Fruit fly (Drosophila melanogaster) whole organism, embryonic: ENCODE results near the gene CG5326.

ENCODE experiments used
- Aef1 ChIP-seq: fragments of 200-800 bp; sonication (Bioruptor generic); IDR thresholded peaks from 3 replicates; pipeline ENCODE4 v1.3.6; 2022; ENCODE audit warnings: missing biosample characterization, missing genetic modification characterization
- BEAF-32 ChIP-seq: fragments of 200-800 bp; sonication (Bioruptor generic); optimal IDR thresholded peaks from 3 replicates; lab custom pipeline; 2017; ENCODE audit warnings: missing biosample characterization, missing genetic modification characterization, mild to moderate bottlenecking, moderate library complexity, missing genetic modification reagents
- Blimp-1 ChIP-seq: fragments of 200-800 bp; sonication (Bioruptor generic); optimal IDR thresholded peaks from 3 replicates; lab custom pipeline; 2018; ENCODE audit warnings: missing biosample characterization, missing genetic modification characterization, mild to moderate bottlenecking, moderate library complexity, missing genetic modification reagents
- BtbVII ChIP-seq: fragments of 200-800 bp; sonication (Bioruptor generic); optimal IDR thresholded peaks from 3 replicates; lab custom pipeline; 2017; ENCODE audit warnings: missing biosample characterization, mild to moderate bottlenecking, missing genetic modification characterization
- CG10209 ChIP-seq: fragments of 200-800 bp; sonication (Bioruptor generic); optimal IDR thresholded peaks from 3 replicates; lab custom pipeline; 2017; ENCODE audit warnings: missing biosample characterization, mild to moderate bottlenecking, missing genetic modification characterization, missing genetic modification reagents
- CG11504 ChIP-seq: fragments of 200-800 bp; sonication (Bioruptor generic); optimal IDR thresholded peaks from 3 replicates; lab custom pipeline; 2019; ENCODE audit warnings: missing biosample characterization, mild to moderate bottlenecking, missing genetic modification characterization, moderate library complexity
- CG14050 ChIP-seq: fragments of 200-800 bp; sonication (Bioruptor generic); IDR thresholded peaks from 3 replicates; pipeline ENCODE4 v1.3.6; 2022; ENCODE audit warnings: missing biosample characterization, missing genetic modification characterization
- CG15696 ChIP-seq: fragments of 200-800 bp; sonication (Bioruptor generic); optimal IDR thresholded peaks from 2 replicates; lab custom pipeline; 2019; ENCODE audit warnings: missing biosample characterization, mild to moderate bottlenecking, missing genetic modification characterization, moderate library complexity
- CG17359 ChIP-seq: fragments of 200-800 bp; sonication (Bioruptor generic); optimal IDR thresholded peaks from 3 replicates; lab custom pipeline; 2018; ENCODE audit warnings: missing biosample characterization, mild to moderate bottlenecking, missing genetic modification characterization, moderate library complexity
- CG18476 ChIP-seq: fragments of 200-800 bp; sonication (Bioruptor generic); optimal IDR thresholded peaks from 2 replicates; lab custom pipeline; 2016; ENCODE audit warnings: missing biosample characterization, mild to moderate bottlenecking, missing genetic modification characterization
- CG18599 ChIP-seq: fragments of 200-800 bp; sonication (Bioruptor generic); optimal IDR thresholded peaks from 3 replicates; lab custom pipeline; 2017; ENCODE audit warnings: missing biosample characterization, missing genetic modification characterization, mild to moderate bottlenecking, moderate library complexity, missing genetic modification reagents
- CG2199 ChIP-seq: fragments of 200-800 bp; sonication (Bioruptor generic); IDR thresholded peaks from 3 replicates; pipeline ENCODE4 v1.3.6; 2022; ENCODE audit warnings: missing biosample characterization, missing genetic modification characterization
- CG31365 ChIP-seq: fragments of 200-800 bp; sonication (Bioruptor generic); optimal IDR thresholded peaks from 2 replicates; lab custom pipeline; 2018; ENCODE audit warnings: missing biosample characterization, mild to moderate bottlenecking, missing genetic modification characterization
- CG32532 ChIP-seq: fragments of 200-800 bp; sonication (Bioruptor generic); IDR thresholded peaks from 2 replicates; pipeline ENCODE4 v1.3.6; 2022; ENCODE audit warnings: missing biosample characterization, missing genetic modification characterization
- CG3726 ChIP-seq: fragments of 200-800 bp; sonication (Bioruptor generic); IDR thresholded peaks from 3 replicates; pipeline ENCODE4, ENCODE4 v1.3.6; 2022; ENCODE audit warnings: missing biosample characterization, missing genetic modification characterization
- CG3847 ChIP-seq: fragments of 200-800 bp; sonication (Bioruptor generic); IDR thresholded peaks from 2 replicates; pipeline ENCODE4 v1.3.6; 2022; ENCODE audit warnings: missing biosample characterization, missing genetic modification characterization
- CG6689 ChIP-seq: fragments of 200-800 bp; sonication (Bioruptor generic); IDR thresholded peaks from 2 replicates; pipeline ENCODE4 v1.3.6; 2022; ENCODE audit warnings: missing biosample characterization, missing genetic modification characterization
- CG6765 ChIP-seq: fragments of 200-800 bp; sonication (Bioruptor generic); optimal IDR thresholded peaks from 3 replicates; lab custom pipeline; 2017; ENCODE audit warnings: missing biosample characterization, mild to moderate bottlenecking, missing genetic modification characterization
- CG6791 ChIP-seq: fragments of 200-800 bp; sonication (Bioruptor generic); IDR thresholded peaks from 3 replicates; pipeline ENCODE4 v1.3.6; 2022; ENCODE audit warnings: missing biosample characterization, missing genetic modification characterization; ENCODE audit not compliant: partially characterized antibody
- CG8089 ChIP-seq: fragments of 200-800 bp; sonication (Bioruptor generic); optimal IDR thresholded peaks from 3 replicates; lab custom pipeline; 2016; ENCODE audit warnings: missing biosample characterization, missing genetic modification characterization
- CG9727 ChIP-seq: fragments of 200-800 bp; sonication (Bioruptor generic); optimal IDR thresholded peaks from 3 replicates; lab custom pipeline; 2017; ENCODE audit warnings: missing biosample characterization, mild to moderate bottlenecking, missing genetic modification characterization
- Dek ChIP-seq: fragments of 200-800 bp; sonication (Bioruptor generic); optimal IDR thresholded peaks from 3 replicates; lab custom pipeline; 2019; ENCODE audit warnings: missing biosample characterization, mild to moderate bottlenecking, missing genetic modification characterization, moderate library complexity
- H15 ChIP-seq: fragments of 200-800 bp; sonication (Bioruptor generic); IDR thresholded peaks from 3 replicates; pipeline ENCODE4 v1.3.6; 2022; ENCODE audit warnings: missing biosample characterization, missing genetic modification characterization
- HLH4C ChIP-seq: fragments of 200-800 bp; sonication (Bioruptor generic); IDR thresholded peaks from 3 replicates; pipeline ENCODE4 v1.3.6; 2022; ENCODE audit warnings: missing biosample characterization, missing genetic modification characterization; ENCODE audit not compliant: partially characterized antibody
- Hmr ChIP-seq: fragments of 200-800 bp; sonication (Bioruptor generic); optimal IDR thresholded peaks from 3 replicates; lab custom pipeline; 2017; ENCODE audit warnings: mild to moderate bottlenecking, missing biosample characterization, missing genetic modification reagents, missing genetic modification characterization
- Mad ChIP-seq: fragments of 200-800 bp; sonication (Bioruptor generic); optimal IDR thresholded peaks from 2 replicates; lab custom pipeline; 2016; ENCODE audit warnings: missing biosample characterization, missing genetic modification characterization
- Med ChIP-seq: fragments of 200-800 bp; sonication (Bioruptor generic); peaks from one replicate; lab custom pipeline; 2016; ENCODE audit warnings: missing biosample characterization, missing genetic modification characterization, mild to moderate bottlenecking, inconsistent platforms, moderate library complexity
- Meics ChIP-seq: fragments of 200-800 bp; sonication (Bioruptor generic); optimal IDR thresholded peaks from 2 replicates; lab custom pipeline; 2017; ENCODE audit warnings: missing biosample characterization, mild to moderate bottlenecking, missing genetic modification characterization
- Oaz ChIP-seq: fragments of 200-800 bp; sonication (Bioruptor generic); IDR thresholded peaks from 2 replicates; pipeline ENCODE4 v1.3.6; 2022; ENCODE audit warnings: missing biosample characterization, missing genetic modification characterization
- Rfx ChIP-seq: fragments of 200-800 bp; sonication (Bioruptor generic); IDR thresholded peaks from 2 replicates; pipeline ENCODE4 v1.3.6; 2022; ENCODE audit warnings: missing biosample characterization, missing genetic modification characterization
- Sox102F ChIP-seq: fragments of 200-800 bp; sonication (Bioruptor generic); optimal IDR thresholded peaks from 2 replicates; lab custom pipeline; 2018; ENCODE audit warnings: missing biosample characterization, mild to moderate bottlenecking, missing genetic modification characterization, moderate library complexity
- Sry-β ChIP-seq: fragments of 200-800 bp; sonication (Bioruptor generic); optimal IDR thresholded peaks from 2 replicates; lab custom pipeline; 2018; ENCODE audit warnings: missing biosample characterization, mild to moderate bottlenecking, missing genetic modification characterization, moderate library complexity
- Sry-δ ChIP-seq: fragments of 200-800 bp; sonication (Bioruptor generic); optimal IDR thresholded peaks from 2 replicates; lab custom pipeline; 2016; ENCODE audit warnings: missing biosample characterization, missing genetic modification characterization
- ash1 ChIP-seq: fragments of 200-800 bp; sonication (Bioruptor generic); optimal IDR thresholded peaks from 2 replicates; lab custom pipeline; 2018; ENCODE audit warnings: missing biosample characterization, mild to moderate bottlenecking, missing genetic modification characterization
- bbx ChIP-seq: fragments of 200-800 bp; sonication (Bioruptor generic); IDR thresholded peaks from 2 replicates; pipeline ENCODE4 v1.3.6; 2022; ENCODE audit warnings: missing biosample characterization, missing genetic modification characterization; ENCODE audit not compliant: partially characterized antibody
- bcd ChIP-seq: fragments of 200-800 bp; sonication (Bioruptor generic); optimal IDR thresholded peaks from 2 replicates; lab custom pipeline; 2017; ENCODE audit warnings: missing biosample characterization, mild to moderate bottlenecking, missing genetic modification characterization
- dimm ChIP-seq: fragments of 200-800 bp; sonication (Bioruptor generic); IDR thresholded peaks from 2 replicates; pipeline ENCODE4 v1.3.6; 2022; ENCODE audit warnings: missing biosample characterization, missing genetic modification characterization
- dmrt99B ChIP-seq: fragments of 200-800 bp; sonication (Bioruptor generic); optimal IDR thresholded peaks from 2 replicates; lab custom pipeline; 2018; ENCODE audit warnings: missing biosample characterization, mild to moderate bottlenecking, missing genetic modification characterization, moderate library complexity
- dpn ChIP-seq, 2 experiments: fragments of 200-800 bp; sonication (Bioruptor generic); optimal IDR thresholded peaks; 3 replicates each; lab custom pipeline; 2016; ENCODE audit warnings: missing biosample characterization in 2 of 2, missing genetic modification characterization in 2 of 2
- dysf ChIP-seq: fragments of 200-800 bp; sonication (Bioruptor generic); IDR thresholded peaks from 3 replicates; pipeline ENCODE4 v1.3.6; 2022; ENCODE audit warnings: missing biosample characterization, missing genetic modification characterization
- esg ChIP-seq: fragments of 200-800 bp; sonication (Bioruptor generic); conservative IDR thresholded peaks from 2 replicates; pipeline ENCODE4 v1.3.6; 2022; ENCODE audit warnings: missing biosample characterization, missing genetic modification characterization
- gem ChIP-seq: fragments of 200-800 bp; sonication (Bioruptor generic); optimal IDR thresholded peaks from 2 replicates; lab custom pipeline; 2019; ENCODE audit warnings: missing biosample characterization, mild to moderate bottlenecking, missing genetic modification characterization, moderate library complexity
- ind ChIP-seq: fragments of 200-800 bp; sonication (Bioruptor generic); optimal IDR thresholded peaks from 3 replicates; lab custom pipeline; 2016; ENCODE audit warnings: missing biosample characterization, missing genetic modification characterization
- lab ChIP-seq: fragments of 200-800 bp; sonication (Bioruptor generic); optimal IDR thresholded peaks from 3 replicates; lab custom pipeline; 2017; ENCODE audit warnings: missing biosample characterization, missing genetic modification characterization, mild to moderate bottlenecking, moderate library complexity, missing genetic modification reagents
- pho ChIP-seq: fragments of 200-800 bp; sonication (Bioruptor generic); optimal IDR thresholded peaks from 2 replicates; lab custom pipeline; 2016; ENCODE audit warnings: missing biosample characterization, missing genetic modification characterization
- rib ChIP-seq: fragments of 200-800 bp; sonication (Bioruptor generic); IDR thresholded peaks from 2 replicates; pipeline ENCODE4 v1.3.6; 2022; ENCODE audit warnings: missing biosample characterization, missing genetic modification characterization
- sens ChIP-seq: fragments of 200-800 bp; sonication (Bioruptor generic); peaks from one replicate; lab custom pipeline; 2016; ENCODE audit warnings: missing biosample characterization, missing genetic modification characterization
- seq ChIP-seq: fragments of 200-800 bp; sonication (Bioruptor generic); IDR thresholded peaks from 2 replicates; pipeline ENCODE4 v1.3.6; 2022; ENCODE audit warnings: missing biosample characterization, missing genetic modification characterization
- sim ChIP-seq: fragments of 200-800 bp; sonication (Bioruptor generic); IDR thresholded peaks from 2 replicates; pipeline ENCODE4 v1.3.6; 2022; ENCODE audit warnings: missing biosample characterization, missing genetic modification characterization
- trem ChIP-seq: fragments of 200-800 bp; optimal IDR thresholded peaks from 3 replicates; lab custom pipeline; 2019; ENCODE audit warnings: missing biosample characterization, mild to moderate bottlenecking, missing genetic modification characterization, moderate library complexity
- ttk ChIP-seq: fragments of 200-800 bp; sonication (Bioruptor generic); IDR thresholded peaks from 2 replicates; pipeline ENCODE4 v2.1.2; 2022; ENCODE audit warnings: missing biosample characterization, missing genetic modification characterization
- wek ChIP-seq: fragments of 200-800 bp; sonication (Bioruptor generic); optimal IDR thresholded peaks from 3 replicates; lab custom pipeline; 2018; ENCODE audit warnings: missing biosample characterization, mild to moderate bottlenecking, missing genetic modification characterization, moderate library complexity

Gene CG5326

dm6 chr3R:22518285-22518684 is 21.4 kb downstream of the CG5326 start (continued):
- no peak for TF ChIP-seq CG18476 (GFP tag; lab: Kevin White, UChicago)
- TF ChIP-seq BEAF-32 = no peak
- TF ChIP-seq sim = no peak
- no peak for TF ChIP-seq H15 (GFP tag; lab: Robert Waterston, UW)
- TF ChIP-seq bbx (GFP tag; lab: Robert Waterston, UW) = no peak
- no peak for TF ChIP-seq CG3847 (GFP tag; lab: Robert Waterston, UW)
- no peak for TF ChIP-seq Dek
- TF ChIP-seq HLH4C = no peak
- TF ChIP-seq CG2199 (GFP tag; lab: Robert Waterston, UW) = no peak
- TF ChIP-seq Sry-β (GFP tag; lab: Kevin White, UChicago) = no peak
- TF ChIP-seq CG8089 (GFP tag; lab: Kevin White, UChicago) = no peak
- no peak for TF ChIP-seq Oaz (GFP tag; lab: Robert Waterston, UW)
- no peak for TF ChIP-seq seq
- peak; percentile 46 for TF ChIP-seq CG6765
- TF ChIP-seq pho (GFP tag; lab: Kevin White, UChicago) = no peak
- TF ChIP-seq wek (GFP tag; lab: Kevin White, UChicago) = no peak
- no peak for TF ChIP-seq CG10209 (GFP tag; lab: Kevin White, UChicago)
- TF ChIP-seq Sox102F (GFP tag; lab: Kevin White, UChicago) = no peak
- peak; percentile 37 for TF ChIP-seq ash1
- no peak for TF ChIP-seq dpn (GFP tag; optimal IDR thresholded peaks at IDR 0.05; lab: Kevin White, UChicago)
- no peak for TF ChIP-seq rib (GFP tag; lab: Robert Waterston, UW)
- no peak for TF ChIP-seq CG6791 (GFP tag; lab: Robert Waterston, UW)
- TF ChIP-seq Mad (GFP tag; lab: Kevin White, UChicago) = no peak
- TF ChIP-seq Hmr = peak; percentile 19
- TF ChIP-seq CG3726 = no peak
- no peak for TF ChIP-seq CG6689 (GFP tag; lab: Robert Waterston, UW)
- no peak for TF ChIP-seq CG15696 (tag; lab: Kevin White, UChicago)
- TF ChIP-seq bcd = no peak
- TF ChIP-seq BtbVII (GFP tag; lab: Kevin White, UChicago) = peak; percentile 16

dm6 chr3R:22515384-22515783 is 24.3 kb downstream of the CG5326 start:
- TF ChIP-seq Sry-δ (GFP tag; lab: Kevin White, UChicago) (no peak), CG11504 (peak; percentile 17), gem (tag; lab: Kevin White, UChicago) (no peak), dimm (no peak), trem (tag; lab: Kevin White, UChicago) (no peak), Aef1 (GFP tag; lab: Robert Waterston, UW) (0 out of 3 replicates have a peak, but pooled peaks have one; percentile 11), lab (GFP tag; lab: Kevin White, UChicago) (peak; percentile 22), CG9727 (peak; percentile 16), Blimp-1 (GFP tag; lab: Kevin White, UChicago) (peak; percentile 10), ind (GFP tag; lab: Kevin White, UChicago) (peak; percentile 3), Rfx (GFP tag; lab: Robert Waterston, UW) (peak; percentile 54), CG32532 (GFP tag; lab: Robert Waterston, UW) (no peak), Meics (GFP tag; lab: Kevin White, UChicago) (no peak), CG17359 (tag; lab: Kevin White, UChicago) (peak; percentile 12), Med (peak; percentile 78), CG31365 (tag; lab: Kevin White, UChicago) (no peak), Sox102F (GFP tag; lab: Kevin White, UChicago) (peak; percentile 8), CG14050 (GFP tag; lab: Robert Waterston, UW) (no peak), ttk (GFP tag; lab: Robert Waterston, UW) (no peak), dmrt99B (tag; lab: Kevin White, UChicago) (peak; percentile 19), esg (GFP tag; lab: Robert Waterston, UW) (0 out of 2 replicates have a peak, but pooled peaks have one; percentile 19), dysf (GFP tag; lab: Robert Waterston, UW) (peak; percentile 46; the same call in 1 of the 3 replicates), sens (GFP tag; lab: Kevin White, UChicago) (peak; percentile 75), CG18599 (GFP tag; lab: Kevin White, UChicago) (peak; percentile 35)
